Fruit fly (Drosophila melanogaster) whole organism, embryonic: ENCODE measurements around the gene Cyp4d14.

Source experiments
- B-H1 ChIP-seq: fragments of 200-800 bp; sonication (Bioruptor generic); IDR thresholded peaks from 3 replicates; pipeline ENCODE4 v1.3.6; 2022; ENCODE audit warnings: missing biosample characterization, missing genetic modification characterization
- CG10147 ChIP-seq: fragments of 200-800 bp; sonication (Bioruptor generic); optimal IDR thresholded peaks from 2 replicates; lab custom pipeline; 2019; ENCODE audit warnings: missing biosample characterization, mild to moderate bottlenecking, missing genetic modification characterization, moderate library complexity
- CG10321 ChIP-seq: fragments of 200-800 bp; sonication (Bioruptor generic); IDR thresholded peaks from 2 replicates; pipeline ENCODE4 v1.3.6; 2022; ENCODE audit warnings: missing biosample characterization, missing genetic modification characterization
- CG11247 ChIP-seq: fragments of 200-800 bp; sonication (Bioruptor generic); IDR thresholded peaks from 2 replicates; pipeline ENCODE4 v1.3.6; 2022; ENCODE audit warnings: missing biosample characterization, missing genetic modification characterization
- CG12659 ChIP-seq: fragments of 200-800 bp; sonication (Bioruptor generic); optimal IDR thresholded peaks from 3 replicates; lab custom pipeline; 2017; ENCODE audit warnings: mild to moderate bottlenecking, missing biosample characterization, missing genetic modification reagents, missing genetic modification characterization
- CG13624 ChIP-seq: fragments of 200-800 bp; sonication (Bioruptor generic); optimal IDR thresholded peaks from 2 replicates; lab custom pipeline; 2016; ENCODE audit warnings: missing biosample characterization, missing genetic modification characterization
- CG14667 ChIP-seq: fragments of 200-800 bp; sonication (Bioruptor generic); IDR thresholded peaks from 2 replicates; pipeline ENCODE4 v1.3.6; 2022; ENCODE audit warnings: missing biosample characterization, missing genetic modification characterization
- CG15696 ChIP-seq: fragments of 200-800 bp; sonication (Bioruptor generic); optimal IDR thresholded peaks from 2 replicates; lab custom pipeline; 2019; ENCODE audit warnings: missing biosample characterization, mild to moderate bottlenecking, missing genetic modification characterization, moderate library complexity
- CG1647 ChIP-seq: fragments of 200-800 bp; sonication (Bioruptor generic); optimal IDR thresholded peaks from 3 replicates; lab custom pipeline; 2016; ENCODE audit warnings: missing biosample characterization, missing genetic modification characterization
- CG17359 ChIP-seq: fragments of 200-800 bp; sonication (Bioruptor generic); optimal IDR thresholded peaks from 3 replicates; lab custom pipeline; 2018; ENCODE audit warnings: missing biosample characterization, mild to moderate bottlenecking, missing genetic modification characterization, moderate library complexity
- CG1792 ChIP-seq: fragments of 200-800 bp; sonication (Bioruptor generic); optimal IDR thresholded peaks from 2 replicates; lab custom pipeline; 2016; ENCODE audit warnings: missing biosample characterization, missing genetic modification characterization
- CG31365 ChIP-seq: fragments of 200-800 bp; sonication (Bioruptor generic); optimal IDR thresholded peaks from 2 replicates; lab custom pipeline; 2018; ENCODE audit warnings: missing biosample characterization, mild to moderate bottlenecking, missing genetic modification characterization
- CG3407 ChIP-seq: fragments of 200-800 bp; sonication (Bioruptor generic); optimal IDR thresholded peaks from 2 replicates; lab custom pipeline; 2018; ENCODE audit warnings: missing biosample characterization, mild to moderate bottlenecking, missing genetic modification characterization
- CG5180 ChIP-seq: fragments of 200-800 bp; sonication (Bioruptor generic); optimal IDR thresholded peaks from 3 replicates; lab custom pipeline; 2017; ENCODE audit warnings: missing biosample characterization, missing genetic modification characterization, mild to moderate bottlenecking, moderate library complexity, missing genetic modification reagents
- CG7786 ChIP-seq: fragments of 200-800 bp; sonication (Bioruptor generic); optimal IDR thresholded peaks from 2 replicates; lab custom pipeline; 2016; ENCODE audit warnings: missing biosample characterization, missing genetic modification characterization
- CG8924 ChIP-seq: fragments of 200-800 bp; optimal IDR thresholded peaks from 3 replicates; lab custom pipeline; 2019; ENCODE audit warnings: missing biosample characterization, mild to moderate bottlenecking, missing genetic modification characterization, moderate library complexity
- CG9215 ChIP-seq: fragments of 200-800 bp; sonication (Bioruptor generic); IDR thresholded peaks from 2 replicates; pipeline ENCODE4 v1.3.6; 2022; ENCODE audit warnings: missing biosample characterization, missing genetic modification characterization
- D ChIP-seq, 2 experiments: fragments of 200-800 bp in 1 of 2; fragments of >200 bp in 1 of 2; sonication (Bioruptor generic) in 1 of 2; optimal IDR thresholded peaks; 2 replicates in 1 of 2; 3 replicates in 1 of 2; lab custom pipeline; 2017; ENCODE audit warnings: mild to moderate bottlenecking in 1 of 2, missing biosample characterization in 1 of 2, missing genetic modification characterization in 1 of 2, missing genetic modification reagents in 1 of 2
- D19A ChIP-seq: fragments of 200-800 bp; optimal IDR thresholded peaks from 3 replicates; lab custom pipeline; 2019; ENCODE audit warnings: missing biosample characterization, mild to moderate bottlenecking, missing genetic modification characterization, moderate library complexity
- Doc2 ChIP-seq: fragments of 200-800 bp; sonication (Bioruptor generic); IDR thresholded peaks from 2 replicates; pipeline ENCODE4 v1.3.6; 2022; ENCODE audit warnings: missing biosample characterization, missing genetic modification characterization
- Ets97D ChIP-seq: fragments of 200-800 bp; sonication (Bioruptor generic); optimal IDR thresholded peaks from 3 replicates; lab custom pipeline; 2016; ENCODE audit warnings: missing biosample characterization, missing genetic modification characterization
- Hand ChIP-seq: fragments of 200-800 bp; sonication (Bioruptor generic); optimal IDR thresholded peaks from 2 replicates; lab custom pipeline; 2017; ENCODE audit warnings: mild to moderate bottlenecking, missing biosample characterization, missing genetic modification reagents, missing genetic modification characterization
- HmgD ChIP-seq: fragments of 200-800 bp; sonication (Bioruptor generic); optimal IDR thresholded peaks from 3 replicates; lab custom pipeline; 2016; ENCODE audit warnings: missing biosample characterization, missing genetic modification characterization
- Hmx ChIP-seq: fragments of 200-800 bp; sonication (Bioruptor generic); optimal IDR thresholded peaks from 2 replicates; lab custom pipeline; 2016; ENCODE audit warnings: missing biosample characterization, missing genetic modification characterization
- NFAT ChIP-seq: fragments of 200-800 bp; sonication (Bioruptor generic); IDR thresholded peaks from 2 replicates; pipeline ENCODE4 v1.3.6; 2022; ENCODE audit warnings: missing biosample characterization, missing genetic modification characterization
- Ravus ChIP-seq: fragments of 200-800 bp; sonication (Bioruptor generic); IDR thresholded peaks from 2 replicates; pipeline ENCODE4 v1.3.6; 2022; ENCODE audit warnings: missing biosample characterization, missing genetic modification characterization
- Rx ChIP-seq: fragments of 200-800 bp; sonication (Bioruptor generic); IDR thresholded peaks from 2 replicates; pipeline ENCODE4 v1.3.6; 2022; ENCODE audit warnings: missing biosample characterization, missing genetic modification characterization
- Sry-δ ChIP-seq: fragments of 200-800 bp; sonication (Bioruptor generic); optimal IDR thresholded peaks from 2 replicates; lab custom pipeline; 2016; ENCODE audit warnings: missing biosample characterization, missing genetic modification characterization
- ash1 ChIP-seq: fragments of 200-800 bp; sonication (Bioruptor generic); optimal IDR thresholded peaks from 2 replicates; lab custom pipeline; 2018; ENCODE audit warnings: missing biosample characterization, mild to moderate bottlenecking, missing genetic modification characterization
- bsh ChIP-seq, 2 experiments: fragments of 200-800 bp; sonication (Bioruptor generic); optimal IDR thresholded peaks; 2 replicates each; lab custom pipeline; 2017 to 2018; ENCODE audit warnings: mild to moderate bottlenecking in 2 of 2, missing biosample characterization in 2 of 2, missing genetic modification characterization in 2 of 2, moderate library complexity in 1 of 2
- caup ChIP-seq: fragments of 200-800 bp; sonication (Bioruptor generic); optimal IDR thresholded peaks from 3 replicates; lab custom pipeline; 2017; ENCODE audit warnings: missing biosample characterization, mild to moderate bottlenecking, missing genetic modification characterization, moderate library complexity; ENCODE audit not compliant: severe bottlenecking
- chinmo ChIP-seq: fragments of 200-800 bp; sonication (Bioruptor generic); IDR thresholded peaks from 4 replicates; pipeline ENCODE4 v1.3.6; 2022; ENCODE audit warnings: missing biosample characterization, missing genetic modification characterization; ENCODE audit not compliant: partially characterized antibody
- chn ChIP-seq: fragments of 200-800 bp; sonication (Bioruptor generic); optimal IDR thresholded peaks from 2 replicates; lab custom pipeline; 2016; ENCODE audit warnings: missing biosample characterization, missing genetic modification characterization
- dati ChIP-seq: fragments of 200-800 bp; sonication (Bioruptor generic); IDR thresholded peaks from 2 replicates; pipeline ENCODE4 v1.3.6; 2022; ENCODE audit warnings: missing biosample characterization, missing genetic modification characterization
- grn ChIP-seq: fragments of 200-800 bp; sonication (Bioruptor generic); optimal IDR thresholded peaks from 3 replicates; lab custom pipeline; 2017; ENCODE audit warnings: missing biosample characterization, missing genetic modification characterization
- h ChIP-seq: fragments of >200 bp; optimal IDR thresholded peaks from 2 replicates; lab custom pipeline; 2017
- hb ChIP-seq: fragments of 200-800 bp; sonication (Bioruptor generic); IDR thresholded peaks from 3 replicates; pipeline ENCODE4 v1.3.6; 2022; ENCODE audit warnings: missing biosample characterization, missing genetic modification characterization; ENCODE audit not compliant: partially characterized antibody
- jigr1 ChIP-seq: fragments of 200-800 bp; sonication (Bioruptor generic); IDR thresholded peaks from 3 replicates; pipeline ENCODE4 v1.3.6; 2022; ENCODE audit warnings: missing biosample characterization, missing genetic modification characterization
- jumu ChIP-seq: fragments of 200-800 bp; sonication (Bioruptor generic); optimal IDR thresholded peaks from 3 replicates; lab custom pipeline; 2016; ENCODE audit warnings: missing biosample characterization, missing genetic modification characterization
- pan ChIP-seq, 4 experiments: fragments of >200 bp in 3 of 4; fragments of 200-800 bp in 1 of 4; sonication (Bioruptor generic) in 1 of 4; optimal IDR thresholded peaks in 3 of 4; IDR thresholded peaks in 1 of 4; 2 replicates each; pipeline versions ENCODE4 v1.3.6 to Lab custom; 2017 to 2022; ENCODE audit warnings: missing biosample characterization in 2 of 4, missing genetic modification characterization in 2 of 4, mixed read lengths in 1 of 4
- pho ChIP-seq: fragments of 200-800 bp; sonication (Bioruptor generic); optimal IDR thresholded peaks from 2 replicates; lab custom pipeline; 2016; ENCODE audit warnings: missing biosample characterization, missing genetic modification characterization
- pros ChIP-seq: fragments of 200-800 bp; sonication (Bioruptor generic); optimal IDR thresholded peaks from 3 replicates; lab custom pipeline; 2019; ENCODE audit warnings: missing biosample characterization, mild to moderate bottlenecking, missing genetic modification characterization, moderate library complexity
- pzg ChIP-seq: fragments of 200-800 bp; sonication (Bioruptor generic); optimal IDR thresholded peaks from 3 replicates; lab custom pipeline; 2018; ENCODE audit warnings: missing biosample characterization, mild to moderate bottlenecking, missing genetic modification characterization, moderate library complexity
- row ChIP-seq: fragments of 200-800 bp; sonication (Bioruptor generic); IDR thresholded peaks from 3 replicates; pipeline ENCODE4 v1.3.6; 2022; ENCODE audit warnings: missing biosample characterization, missing genetic modification characterization
- slou ChIP-seq: fragments of 200-800 bp; sonication (Bioruptor generic); optimal IDR thresholded peaks from 3 replicates; lab custom pipeline; 2016; ENCODE audit warnings: missing biosample characterization, missing genetic modification characterization
- so ChIP-seq: fragments of 200-800 bp; sonication (Bioruptor generic); IDR thresholded peaks from 3 replicates; pipeline ENCODE4 v1.3.6; 2022; ENCODE audit warnings: missing biosample characterization, missing genetic modification characterization
- tna ChIP-seq: fragments of 200-800 bp; sonication (Bioruptor generic); IDR thresholded peaks from 2 replicates; pipeline ENCODE4 v1.3.6; 2022; ENCODE audit warnings: missing biosample characterization, missing genetic modification characterization; ENCODE audit not compliant: partially characterized antibody
- zfh1 ChIP-seq: fragments of 200-800 bp; sonication (Bioruptor generic); IDR thresholded peaks from 3 replicates; pipeline ENCODE4 v1.3.6; 2022; ENCODE audit warnings: missing biosample characterization, missing genetic modification characterization

Gene Cyp4d14

DNA sequence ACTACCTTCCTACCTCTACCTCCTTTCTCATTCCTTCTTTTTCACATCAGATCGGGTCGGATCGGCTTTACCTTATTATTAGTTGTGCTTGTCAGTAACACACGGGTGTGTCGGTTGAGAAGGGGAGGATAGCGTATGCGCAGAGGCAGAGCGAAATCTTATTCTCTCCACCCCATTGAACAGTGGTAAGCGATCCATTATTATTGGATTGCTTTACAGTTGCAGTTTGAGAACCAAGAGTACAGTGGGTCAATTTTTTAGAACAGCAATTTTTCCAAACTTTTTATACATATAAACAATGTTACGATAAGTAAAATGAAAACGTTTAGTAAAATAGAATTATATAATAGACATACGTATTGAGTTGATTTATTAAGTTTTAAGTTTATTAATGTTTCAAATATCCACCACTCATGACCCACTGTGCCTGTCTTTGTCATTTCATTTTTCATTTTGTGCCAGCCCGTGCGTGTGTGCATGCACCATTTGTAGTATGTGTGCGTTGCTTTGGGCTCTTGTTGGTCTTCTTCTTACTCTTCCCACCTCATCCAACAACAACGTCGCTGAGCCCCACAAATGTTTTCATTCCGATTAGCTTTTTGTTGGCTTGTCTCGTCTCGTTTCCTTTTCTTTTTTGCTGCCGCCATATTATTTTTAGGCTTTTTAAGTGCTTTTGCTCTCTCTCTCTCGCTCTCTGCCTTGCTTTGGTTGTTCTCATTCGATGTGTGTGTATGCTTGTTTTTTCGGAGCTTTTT, 37.4 kb downstream of the Cyp4d14 start (continued):
- TF ChIP-seq pho (GFP tag; lab: Kevin White, UChicago) (peak; percentile 96), chn (GFP tag; lab: Kevin White, UChicago) (peak; percentile 96), tna (GFP tag; lab: Robert Waterston, UW) (peak; percentile 66; the same call in 1 of the 2 replicates), Ets97D (peak; percentile 46), hb (peak; percentile 79), CG31365 (tag; lab: Kevin White, UChicago) (peak; percentile 93), bsh (GFP tag; optimal IDR thresholded peaks at IDR 0.05; lab: Kevin White, UChicago) (peak; percentile 93 to 100), CG5180 (GFP tag; lab: Kevin White, UChicago) (peak; percentile 93), CG10147 (GFP tag; lab: Kevin White, UChicago) (peak; percentile 99), row (GFP tag; lab: Robert Waterston, UW) (peak; percentile 99), grn (GFP tag; lab: Kevin White, UChicago) (peak; percentile 84), Doc2 (GFP tag; lab: Robert Waterston, UW) (peak; percentile 95), CG14667 (peak; percentile 98), ash1 (GFP tag; lab: Kevin White, UChicago) (peak; percentile 85), CG1647 (peak; percentile 94), pzg (GFP tag; lab: Kevin White, UChicago) (peak; percentile 20), Hand (GFP tag; lab: Kevin White, UChicago) (peak; percentile 100), CG3407 (GFP tag; lab: Kevin White, UChicago) (peak; percentile 98), Ravus (GFP tag; lab: Robert Waterston, UW) (peak; percentile 97), CG15696 (tag; lab: Kevin White, UChicago) (peak; percentile 99), pros (GFP tag; lab: Kevin White, UChicago) (peak; percentile 99), Hmx (GFP tag; lab: Kevin White, UChicago) (peak; percentile 91), jumu (peak; percentile 92), dati (peak; percentile 95), h (no peak), D19A (peak; percentile 98), zfh1 (GFP tag; lab: Robert Waterston, UW) (peak; percentile 99), slou (GFP tag; lab: Kevin White, UChicago) (peak; percentile 98), CG11247 (peak; percentile 98), CG17359 (tag; lab: Kevin White, UChicago) (peak; percentile 99), so (GFP tag; lab: Robert Waterston, UW) (peak; percentile 99), D (optimal IDR thresholded peaks at IDR 0.05; lab: Kevin White, UChicago) (no peak), D (GFP tag; optimal IDR thresholded peaks at IDR 0.05; lab: Kevin White, UChicago) (peak; percentile 99), jigr1 (GFP tag; lab: Robert Waterston, UW) (peak; percentile 98), chinmo (peak; percentile 81), CG12659 (peak; percentile 98), CG8924 (tag; lab: Kevin White, UChicago) (peak; percentile 99), B-H1 (peak; percentile 98), CG13624 (GFP tag; lab: Kevin White, UChicago) (peak; percentile 69), CG10321 (GFP tag; lab: Robert Waterston, UW) (peak; percentile 80), Sry-δ (no peak), CG7786 (GFP tag; lab: Kevin White, UChicago) (peak; percentile 95), caup (peak; percentile 99), CG1792 (GFP tag; lab: Kevin White, UChicago) (peak; percentile 75), NFAT (GFP tag; lab: Robert Waterston, UW) (peak; percentile 96), pan (optimal IDR thresholded peaks at IDR 0.05; lab: Kevin White, UChicago) (no peak), pan (GFP tag; optimal IDR thresholded peaks at IDR 0.05 in 1 of 2, IDR thresholded peaks at IDR 0.05 in 1 of 2) (peak in 1 of 2 experiments; percentile 99), CG9215 (peak; percentile 98), HmgD (GFP tag; lab: Kevin White, UChicago) (peak; percentile 42), Rx (peak; percentile 96)
